Worm (Caenorhabditis elegans) whole organism, L1 larva: ENCODE results near the gene F27E5.7.

Experiments
- egl-13 ChIP-seq: sonication (generic microtip); optimal IDR thresholded peaks from 2 replicates; lab custom pipeline; 2016; ENCODE audit warnings: missing genotype, missing genetic modification reagents, missing genetic modification characterization, missing compliant biosample characterization
- elt-3 ChIP-seq, 6 experiments: fragments of 150-350 bp in 1 of 6; sonication (generic microtip); optimal IDR thresholded peaks; 2 replicates each; lab custom pipeline; 2017 to 2018; ENCODE audit warnings: missing biosample characterization in 6 of 6, missing genetic modification characterization in 6 of 6, inconsistent platforms in 1 of 6
- ets-5 ChIP-seq: fragments of 200-800 bp; sonication (Bioruptor generic); IDR thresholded peaks from 2 replicates; pipeline ENCODE4 v1.3.6; 2022; ENCODE audit warnings: missing genetic modification characterization, missing compliant biosample characterization
- lsy-2 ChIP-seq, 2 experiments: fragments of 150-350 bp; optimal IDR thresholded peaks; 2 replicates each; lab custom pipeline; 2014; ENCODE audit warnings: missing biosample characterization in 2 of 2, missing genetic modification characterization in 2 of 2
- mab-9 ChIP-seq: fragments of 200-800 bp; sonication (Bioruptor generic); IDR thresholded peaks from 2 replicates; pipeline ENCODE4 v1.3.6; 2022; ENCODE audit warnings: missing genetic modification reagents, missing genetic modification characterization, missing compliant biosample characterization
- nhr-28 ChIP-seq: fragments of 150-350 bp; optimal IDR thresholded peaks from 2 replicates; lab custom pipeline; 2014; ENCODE audit warnings: missing biosample characterization, missing genetic modification characterization
- pqm-1 ChIP-seq: sonication (generic microtip); optimal IDR thresholded peaks from 3 replicates; lab custom pipeline; 2017; ENCODE audit warnings: missing biosample characterization, missing genetic modification characterization

DNA sequence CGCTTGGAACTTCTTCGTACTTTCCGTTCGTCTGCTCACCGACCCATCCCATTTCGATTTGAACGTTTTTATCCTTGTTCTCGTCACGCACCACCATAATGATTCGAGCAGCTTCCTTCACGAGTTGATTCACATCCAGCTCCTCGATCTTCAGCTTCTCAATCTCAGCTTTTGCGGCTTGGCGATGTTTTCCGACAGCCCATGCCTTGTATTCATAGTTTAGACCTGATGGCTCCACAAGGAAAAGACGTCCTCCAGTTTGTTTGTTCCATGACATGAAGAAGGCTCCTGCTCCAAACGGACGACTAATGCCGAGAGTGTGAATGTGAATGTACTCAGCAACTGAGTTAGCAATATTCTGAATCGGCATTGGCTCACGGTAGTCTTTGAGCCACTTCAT lies 23.5 kb upstream of the F27E5.7 start:
- no peak for TF ChIP-seq pqm-1 (tag; lab: Kevin White, UChicago)
- no peak for TF ChIP-seq mab-9 (GFP tag; lab: Robert Waterston, UW)
- TF ChIP-seq ets-5 (GFP tag; lab: Robert Waterston, UW) = no peak
- TF ChIP-seq elt-3 (tag; optimal IDR thresholded peaks at IDR 0.05; lab: Kevin White, UChicago) = no peak
- no peak for TF ChIP-seq lsy-2 (tag; optimal IDR thresholded peaks at IDR 0.05; lab: Kevin White, UChicago)
- TF ChIP-seq nhr-28 (tag; lab: Kevin White, UChicago) = no peak
- TF ChIP-seq egl-13 (tag; lab: Kevin White, UChicago) = no peak
